Worm (Caenorhabditis elegans): ENCODE data around the gene ttr-21.
A peak's percentile ranks its signal among the peaks of the same experiment; 100 is the strongest.

ttr-21 gene

DNA sequence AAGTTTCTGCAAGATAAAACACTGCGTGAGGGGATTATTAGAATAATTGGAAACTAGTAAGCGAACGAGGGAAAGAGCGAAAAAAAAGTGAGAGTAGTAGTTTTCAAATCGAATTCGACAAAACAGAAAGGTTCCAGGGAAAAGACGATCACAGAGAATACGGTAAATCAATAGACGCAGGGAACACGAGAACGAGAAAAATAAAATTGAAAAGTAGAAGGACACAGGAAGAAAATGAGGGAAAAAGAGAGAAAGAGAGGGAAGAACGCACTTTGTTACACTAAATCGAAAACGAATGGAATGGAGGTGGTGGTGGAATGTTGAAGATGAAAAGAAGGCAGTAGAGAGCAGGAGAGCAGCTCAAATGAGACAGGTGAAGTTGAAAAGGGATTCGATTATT, 47.0 kb downstream of the ttr-21 start, which contains the start of gene swan-1:
TSS of gene swan-1 (minus strand) at position 6 of the 400 bp plus-strand sequence.
- TF ChIP-seq snpc-4 (tag; optimal IDR thresholded peaks at IDR 0.05) (no peak), Y55F3AM.14 (GFP tag; optimal IDR thresholded peaks at IDR 0.05) (no peak), nhr-77 (tag; optimal IDR thresholded peaks at IDR 0.05) (no peak), ceh-16 (tag; optimal IDR thresholded peaks at IDR 0.05) (no peak), lin-39 (tag; optimal IDR thresholded peaks at IDR 0.05) (no peak), fos-1 (tag; optimal IDR thresholded peaks at IDR 0.05) (no peak), ztf-1 (GFP tag; conservative IDR thresholded peaks at IDR 0.05) (no peak), unc-55 (GFP tag; optimal IDR thresholded peaks at IDR 0.05) (no peak), egl-27 (tag; optimal IDR thresholded peaks at IDR 0.05) (no peak), nhr-10 (tag; optimal IDR thresholded peaks at IDR 0.05) (no peak), blmp-1 (tag; optimal IDR thresholded peaks at IDR 0.05; ENCODE audit: insufficient read depth) (peak; percentile 47), nhr-12 (tag; optimal IDR thresholded peaks at IDR 0.05) (no peak), sem-4 (tag; optimal IDR thresholded peaks at IDR 0.05) (peak; percentile 16), nhr-237 (tag; optimal IDR thresholded peaks at IDR 0.05) (no peak), ztf-11 (tag; optimal IDR thresholded peaks at IDR 0.05) (no peak), alr-1 (tag; optimal IDR thresholded peaks at IDR 0.05) (no peak), sma-3 (GFP tag; optimal IDR thresholded peaks at IDR 0.05) (no peak), mbf-1 (tag; optimal IDR thresholded peaks at IDR 0.05) (no peak), ZK546.5 (tag; optimal IDR thresholded peaks at IDR 0.05) (no peak), peb-1 (tag; optimal IDR thresholded peaks at IDR 0.05) (no peak), gmeb-1 (tag; optimal IDR thresholded peaks at IDR 0.05) (no peak), lin-13 (GFP tag; optimal IDR thresholded peaks at IDR 0.05) (no peak), nhr-25 (tag; optimal IDR thresholded peaks at IDR 0.05) (no peak), nhr-23 (tag; optimal IDR thresholded peaks at IDR 0.05) (no peak), C34F6.9 (tag; optimal IDR thresholded peaks at IDR 0.05) (peak; percentile 3), lsy-2 (tag; optimal IDR thresholded peaks at IDR 0.05) (peak in 1 of 2 experiments; percentile 35), R02D3.7 (tag; optimal IDR thresholded peaks at IDR 0.05) (no peak), elt-1 (tag; optimal IDR thresholded peaks at IDR 0.05) (no peak), ceh-82 (tag; optimal IDR thresholded peaks at IDR 0.05) (no peak), F13H6.1 (tag; optimal IDR thresholded peaks at IDR 0.05) (peak; percentile 27), mab-5 (tag; optimal IDR thresholded peaks at IDR 0.05) (no peak), ztf-4 (tag; optimal IDR thresholded peaks at IDR 0.05) (no peak), nhr-129 (tag; optimal IDR thresholded peaks at IDR 0.05) (peak; percentile 12), sma-9 (GFP tag; optimal IDR thresholded peaks at IDR 0.05) (peak; percentile 16), sma-9 (tag; optimal IDR thresholded peaks at IDR 0.05) (no peak), lin-11 (tag; optimal IDR thresholded peaks at IDR 0.05) (no peak)

DNA sequence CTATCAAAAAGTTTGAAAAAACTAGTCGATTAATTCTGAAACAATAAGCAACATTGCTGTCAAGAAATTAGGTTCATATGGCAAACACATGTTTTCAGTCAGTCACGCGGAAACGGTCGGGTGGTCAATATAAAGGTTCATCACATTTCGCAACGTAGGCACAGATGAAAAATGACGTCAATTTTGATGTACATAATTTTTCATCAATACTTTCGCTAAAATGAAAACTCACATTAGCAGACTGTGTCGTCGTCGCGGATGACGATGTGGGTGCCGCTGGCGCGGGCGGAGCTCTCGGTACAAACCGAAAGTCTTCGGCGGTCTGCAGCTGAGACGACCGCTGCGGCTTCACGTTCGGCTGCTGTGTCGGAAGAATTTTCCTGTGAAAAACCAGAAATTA, 50.3 kb downstream of the ttr-21 start, which contains the start of gene swan-2:
TSS of gene swan-2 (minus strand) at position 380 of the 400 bp plus-strand sequence.
- no peak for TF ChIP-seq nhr-10 (tag; optimal IDR thresholded peaks at IDR 0.05)
- no peak for TF ChIP-seq mdl-1 (tag; optimal IDR thresholded peaks at IDR 0.05)
- peak; percentile 30 for TF ChIP-seq nhr-129 (tag; optimal IDR thresholded peaks at IDR 0.05)

All from whole organism, L2 larva.